Worm (Caenorhabditis elegans) whole organism, L4/young adult: Measurements from ENCODE around the gene gphr-2.

ENCODE experiments used
- W03F9.2 ChIP-seq: fragments of 150-350 bp; optimal IDR thresholded peaks from 2 replicates; lab custom pipeline; 2014; ENCODE audit warnings: missing biosample characterization, missing genetic modification characterization
- dao-5 ChIP-seq: sonication (generic microtip); optimal IDR thresholded peaks from 2 replicates; lab custom pipeline; 2016; ENCODE audit warnings: missing genotype, missing genetic modification characterization, moderate library complexity, missing compliant biosample characterization
- him-1 ChIP-seq: sonication (generic microtip); optimal IDR thresholded peaks from 2 replicates; lab custom pipeline; 2016; ENCODE audit warnings: missing genotype, missing genetic modification reagents, missing genetic modification characterization, missing compliant biosample characterization

DNA sequence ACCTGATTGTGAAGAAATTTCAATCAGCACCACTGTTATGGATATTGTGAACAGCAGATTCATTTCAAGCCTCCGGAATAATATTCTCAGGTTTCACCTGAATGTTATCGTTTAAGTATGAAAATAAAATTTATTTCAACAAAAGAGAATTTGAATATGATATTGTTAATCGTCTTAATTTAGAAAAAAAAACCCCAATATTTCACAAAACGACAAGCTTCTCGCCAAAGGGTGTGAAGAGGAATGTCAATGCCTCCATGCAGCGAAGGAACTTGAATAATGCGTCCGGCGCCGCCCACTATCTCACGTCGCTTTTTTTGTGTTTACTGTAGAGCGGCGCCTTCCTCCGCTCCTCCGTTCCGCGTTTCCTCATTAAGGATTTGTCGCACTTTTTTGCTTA, 4.5 kb downstream of the gphr-2 start, which contains the start of gene C11H1.5:
- TF ChIP-seq dao-5 (no peak), him-1 (no peak), W03F9.2 (tag; lab: Kevin White, UChicago) (no peak)
